Worm (Caenorhabditis elegans) whole organism, L3 larva: ENCODE results near the gene E02H4.6.

Experiments
- R02D3.7 ChIP-seq: fragments of 150-350 bp; optimal IDR thresholded peaks from 2 replicates; lab custom pipeline; 2014; ENCODE audit warnings: missing biosample characterization, missing genetic modification characterization
- aly-2 ChIP-seq: fragments of 150-350 bp; optimal IDR thresholded peaks from 2 replicates; lab custom pipeline; 2014; ENCODE audit warnings: missing biosample characterization, missing genetic modification characterization
- ama-1 ChIP-seq: fragments of 150-350 bp; optimal IDR thresholded peaks from 2 replicates; lab custom pipeline; 2018
- ceh-16 ChIP-seq: sonication (generic microtip); optimal IDR thresholded peaks from 2 replicates; lab custom pipeline; 2017; ENCODE audit warnings: missing biosample characterization, missing genetic modification characterization
- ceh-82 ChIP-seq: fragments of 150-350 bp; optimal IDR thresholded peaks from 2 replicates; lab custom pipeline; 2014; ENCODE audit warnings: missing biosample characterization, missing genetic modification characterization
- ceh-9 ChIP-seq: sonication (generic microtip); optimal IDR thresholded peaks from 2 replicates; lab custom pipeline; 2018; ENCODE audit warnings: missing biosample characterization, missing genetic modification characterization
- egl-27 ChIP-seq: sonication (generic microtip); optimal IDR thresholded peaks from 4 replicates; lab custom pipeline; 2017; ENCODE audit warnings: missing biosample characterization, missing genetic modification reagents, missing genetic modification characterization
- egl-5 ChIP-seq: fragments of 150-350 bp; optimal IDR thresholded peaks from 2 replicates; lab custom pipeline; 2017; ENCODE audit warnings: missing biosample characterization, missing genetic modification reagents, missing genetic modification characterization, inconsistent platforms
- elt-1 ChIP-seq: fragments of 150-350 bp; optimal IDR thresholded peaks from 2 replicates; lab custom pipeline; 2014; ENCODE audit warnings: missing biosample characterization, missing genetic modification characterization
- elt-2 ChIP-seq: sonication (generic microtip); optimal IDR thresholded peaks from 2 replicates; lab custom pipeline; 2016; ENCODE audit warnings: missing genetic modification reagents, mild to moderate bottlenecking, missing genetic modification characterization, missing compliant biosample characterization
- elt-3 ChIP-seq, 3 experiments: fragments of 150-350 bp in 1 of 3; sonication (generic microtip) in 2 of 3; optimal IDR thresholded peaks; 2 replicates in 2 of 3; 4 replicates in 1 of 3; lab custom pipeline; 2014 to 2017; ENCODE audit warnings: missing biosample characterization in 3 of 3, missing genetic modification characterization in 3 of 3
- fkh-10 ChIP-seq: sonication (generic microtip); optimal IDR thresholded peaks from 2 replicates; lab custom pipeline; 2017; ENCODE audit warnings: missing biosample characterization, missing genetic modification reagents, missing genetic modification characterization
- jun-1 ChIP-seq: fragments of 150-350 bp; optimal IDR thresholded peaks from 2 replicates; lab custom pipeline; 2014; ENCODE audit warnings: missing biosample characterization, missing genetic modification reagents, missing genetic modification characterization
- lsy-12 ChIP-seq: sonication (generic microtip); optimal IDR thresholded peaks from 2 replicates; lab custom pipeline; 2016; ENCODE audit warnings: mild to moderate bottlenecking, missing genetic modification characterization, missing compliant biosample characterization
- mdl-1 ChIP-seq: fragments of 150-350 bp; optimal IDR thresholded peaks from 2 replicates; lab custom pipeline; 2014; ENCODE audit warnings: missing biosample characterization, missing genetic modification characterization
- mml-1 ChIP-seq: fragments of 150-350 bp; sonication (generic microtip); optimal IDR thresholded peaks from 3 replicates; lab custom pipeline; 2014; ENCODE audit warnings: missing biosample characterization, missing genetic modification characterization
- nfya-1 ChIP-seq: sonication (generic microtip); optimal IDR thresholded peaks from 2 replicates; lab custom pipeline; 2017; ENCODE audit warnings: missing genetic modification characterization, mild to moderate bottlenecking, missing compliant biosample characterization, antibody characterized with exemption, moderate library complexity; ENCODE audit not compliant: insufficient read depth
- nhr-11 ChIP-seq: fragments of 150-350 bp; optimal IDR thresholded peaks from 2 replicates; lab custom pipeline; 2014; ENCODE audit warnings: missing biosample characterization, missing genetic modification characterization
- nhr-12 ChIP-seq: fragments of 150-350 bp; optimal IDR thresholded peaks from 2 replicates; lab custom pipeline; 2014; ENCODE audit warnings: missing biosample characterization, missing genetic modification characterization
- nhr-23 ChIP-seq: fragments of 150-350 bp; optimal IDR thresholded peaks from 2 replicates; lab custom pipeline; 2014; ENCODE audit warnings: missing biosample characterization, missing genetic modification reagents, missing genetic modification characterization
- nhr-25 ChIP-seq: sonication (generic microtip); optimal IDR thresholded peaks from 2 replicates; lab custom pipeline; 2017; ENCODE audit warnings: missing biosample characterization, missing genetic modification characterization
- nhr-67 ChIP-seq: fragments of 150-350 bp; optimal IDR thresholded peaks from 2 replicates; lab custom pipeline; 2014; ENCODE audit warnings: missing biosample characterization, missing genetic modification characterization
- nhr-76 ChIP-seq: fragments of 150-350 bp; sonication (generic microtip); optimal IDR thresholded peaks from 5 replicates; lab custom pipeline; 2014; ENCODE audit warnings: missing biosample characterization, missing genetic modification characterization
- nhr-77 ChIP-seq: fragments of 150-350 bp; optimal IDR thresholded peaks from 2 replicates; lab custom pipeline; 2014; ENCODE audit warnings: missing biosample characterization, missing genetic modification characterization
- pha-4 ChIP-seq: fragments of 150-350 bp; optimal IDR thresholded peaks from 2 replicates; lab custom pipeline; 2014; ENCODE audit warnings: missing biosample characterization, missing genetic modification reagents, missing genetic modification characterization
- pqm-1 ChIP-seq: fragments of 150-350 bp; optimal IDR thresholded peaks from 2 replicates; lab custom pipeline; 2017; ENCODE audit warnings: missing biosample characterization, missing genetic modification characterization, inconsistent platforms
- sea-2 ChIP-seq: fragments of 150-350 bp; sonication (generic microtip); optimal IDR thresholded peaks from 4 replicates; lab custom pipeline; 2014; ENCODE audit warnings: missing biosample characterization, missing genetic modification reagents, missing genetic modification characterization
- tbx-2 ChIP-seq: sonication (generic microtip); optimal IDR thresholded peaks from 2 replicates; lab custom pipeline; 2016; ENCODE audit warnings: mild to moderate bottlenecking, missing genetic modification characterization, missing compliant biosample characterization
- unc-39 ChIP-seq: sonication (generic microtip); optimal IDR thresholded peaks from 4 replicates; lab custom pipeline; 2017; ENCODE audit warnings: missing biosample characterization, missing genetic modification characterization
- unc-62 ChIP-seq: fragments of 150-350 bp; sonication (generic microtip); optimal IDR thresholded peaks from 4 replicates; lab custom pipeline; 2014; ENCODE audit warnings: missing biosample characterization, missing genetic modification reagents, missing genetic modification characterization
- zag-1 ChIP-seq: fragments of 150-350 bp; optimal IDR thresholded peaks from 2 replicates; lab custom pipeline; 2014; ENCODE audit warnings: missing biosample characterization, missing genetic modification characterization
- ztf-11 ChIP-seq: fragments of 150-350 bp; optimal IDR thresholded peaks from 2 replicates; lab custom pipeline; 2014; ENCODE audit warnings: missing biosample characterization, missing genetic modification characterization
- ztf-4 ChIP-seq: fragments of 150-350 bp; optimal IDR thresholded peaks from 2 replicates; lab custom pipeline; 2014; ENCODE audit warnings: missing biosample characterization, missing genetic modification characterization

Gene E02H4.6

ce11 chrX:14247436-14248103 is 4.4 kb downstream of the E02H4.6 start, which contains the start of gene K04C1.5:
K04C1.5 (plus strand) TSS chrX:14248053.
- no peak for TF ChIP-seq mdl-1 (tag; lab: Kevin White, UChicago)
- TF ChIP-seq zag-1 (tag; lab: Kevin White, UChicago): no peak
- TF ChIP-seq lsy-12 (tag; lab: Kevin White, UChicago): no peak

- TF ChIP-seq jun-1 (tag; lab: Kevin White, UChicago) (no peak), elt-1 (tag; lab: Kevin White, UChicago) (no peak), egl-5 (tag; lab: Kevin White, UChicago) (no peak), ceh-16 (tag; lab: Kevin White, UChicago) (no peak), ztf-4 (tag; lab: Kevin White, UChicago) (no peak), mdl-1 (tag; lab: Kevin White, UChicago) (no peak), sea-2 (GFP tag; lab: Kevin White, UChicago) (no peak), nfya-1 (tag; lab: Kevin White, UChicago) (no peak), aly-2 (no peak), ztf-11 (tag; lab: Kevin White, UChicago) (no peak)
Measured at ce11 chrX:14246518-14246917, 5.4 kb downstream of the E02H4.6 start, which contains the start of gene mlc-6. mlc-6 (minus strand) TSS chrX:14246618.

- TF ChIP-seq pqm-1 (tag; lab: Kevin White, UChicago) (no peak), elt-2 (tag; lab: Kevin White, UChicago) (peak; percentile 21), nhr-25 (tag; lab: Kevin White, UChicago) (no peak)
- TF ChIP-seq, all 47 proteins: peak for 1
Measured at ce11 chrX:14244493-14244892, 7.4 kb downstream of the E02H4.6 start.

- no peak for TF ChIP-seq elt-3 (tag; optimal IDR thresholded peaks at IDR 0.05; lab: Kevin White, UChicago)
- peak; percentile 3 for TF ChIP-seq elt-2 (tag; lab: Kevin White, UChicago)
- TF ChIP-seq, all 47 proteins: peak for 1
Measured at ce11 chrX:14243345-14243961, 8.5 kb downstream of the E02H4.6 start, which contains the start of gene K04C1.3. K04C1.3 (minus strand) TSS chrX:14243395.

ce11 chrX:14241531-14241930 is 10.4 kb downstream of the E02H4.6 start:
- TF ChIP-seq egl-27 (tag; lab: Kevin White, UChicago) (no peak), fkh-10 (no peak), unc-39 (no peak), ztf-11 (tag; lab: Kevin White, UChicago) (no peak), R02D3.7 (tag; lab: Kevin White, UChicago) (no peak), nhr-67 (tag; lab: Kevin White, UChicago) (no peak), tbx-2 (no peak), sea-2 (GFP tag; lab: Kevin White, UChicago) (no peak), ceh-9 (tag; lab: Kevin White, UChicago) (no peak), aly-2 (no peak), pha-4 (tag; lab: Kevin White, UChicago) (no peak), ceh-16 (tag; lab: Kevin White, UChicago) (no peak), lsy-12 (tag; lab: Kevin White, UChicago) (no peak), pqm-1 (tag; lab: Kevin White, UChicago) (no peak), nhr-77 (tag; lab: Kevin White, UChicago) (no peak), elt-2 (tag; lab: Kevin White, UChicago) (no peak), egl-5 (tag; lab: Kevin White, UChicago) (no peak), nhr-12 (tag; lab: Kevin White, UChicago) (no peak), nhr-76 (no peak)
- TF ChIP-seq, all 47 proteins: peak for 0

ce11 chrX:14240205-14240604 is 11.7 kb downstream of the E02H4.6 start:
- no peak for TF ChIP-seq nhr-23 (tag; lab: Kevin White, UChicago)
- TF ChIP-seq ztf-4 (tag; lab: Kevin White, UChicago): no peak
- TF ChIP-seq mml-1 (tag; lab: Kevin White, UChicago): no peak
- TF ChIP-seq ama-1: no peak
- TF ChIP-seq nhr-76: no peak
- no peak for TF ChIP-seq tbx-2
- TF ChIP-seq egl-27 (tag; lab: Kevin White, UChicago): no peak
- no peak for TF ChIP-seq nhr-11 (tag; lab: Kevin White, UChicago)
- no peak for TF ChIP-seq nfya-1 (tag; lab: Kevin White, UChicago)
- no peak for TF ChIP-seq nhr-12 (tag; lab: Kevin White, UChicago)
- TF ChIP-seq ztf-11 (tag; lab: Kevin White, UChicago): no peak
- TF ChIP-seq nhr-77 (tag; lab: Kevin White, UChicago): no peak
- TF ChIP-seq zag-1 (tag; lab: Kevin White, UChicago): no peak
- no peak for TF ChIP-seq unc-62 (GFP tag; lab: Kevin White, UChicago)
- no peak for TF ChIP-seq ceh-16 (tag; lab: Kevin White, UChicago)
- TF ChIP-seq pqm-1 (tag; lab: Kevin White, UChicago): no peak
- TF ChIP-seq jun-1 (tag; lab: Kevin White, UChicago): no peak
- no peak for TF ChIP-seq elt-3 (tag; optimal IDR thresholded peaks at IDR 0.05; lab: Kevin White, UChicago)
- TF ChIP-seq ceh-82 (tag; lab: Kevin White, UChicago): no peak
